Fruit fly (Drosophila melanogaster) S2 (cell line): ENCODE results near the gene RagA-B.

Source experiments
- CG8478 ChIP-seq: fragments of >200 bp; optimal IDR thresholded peaks from 2 replicates; lab custom pipeline; 2018
- CTCF ChIP-seq, 2 experiments: fragments of >200 bp; optimal IDR thresholded peaks; 2 replicates each; lab custom pipeline; 2018

- TF ChIP-seq CTCF (optimal IDR thresholded peaks at IDR 0.05; lab: Kevin White, UChicago) = no peak
- TF ChIP-seq CG8478 (lab: Kevin White, UChicago) = no peak
Observed at dm6 chr3R:8997397-8997796, 13.3 kb upstream of the RagA-B start, which contains the start of gene CG11977.
